Fruit fly (Drosophila melanogaster) whole organism, embryonic: ENCODE data around the gene CG12522.

Experiments
- Blimp-1 ChIP-seq: fragments of 200-800 bp; sonication (Bioruptor generic); optimal IDR thresholded peaks from 3 replicates; lab custom pipeline; 2018; ENCODE audit warnings: missing biosample characterization, missing genetic modification characterization, mild to moderate bottlenecking, moderate library complexity, missing genetic modification reagents
- CG10147 ChIP-seq: fragments of 200-800 bp; sonication (Bioruptor generic); optimal IDR thresholded peaks from 2 replicates; lab custom pipeline; 2019; ENCODE audit warnings: missing biosample characterization, mild to moderate bottlenecking, missing genetic modification characterization, moderate library complexity
- CG10267 ChIP-seq: fragments of 200-800 bp; sonication (Bioruptor generic); optimal IDR thresholded peaks from 2 replicates; lab custom pipeline; 2018; ENCODE audit warnings: missing biosample characterization, mild to moderate bottlenecking, missing genetic modification characterization, moderate library complexity
- CG10462 ChIP-seq: fragments of 200-800 bp; sonication (Bioruptor generic); optimal IDR thresholded peaks from 2 replicates; lab custom pipeline; 2016; ENCODE audit warnings: missing biosample characterization, missing genetic modification characterization
- CG11696 ChIP-seq: fragments of 200-800 bp; sonication (Bioruptor generic); IDR thresholded peaks from 2 replicates; pipeline ENCODE4 v1.3.6; 2022; ENCODE audit warnings: missing biosample characterization, missing genetic modification characterization
- CG11723 ChIP-seq: fragments of 200-800 bp; sonication (Bioruptor generic); optimal IDR thresholded peaks from 2 replicates; lab custom pipeline; 2017; ENCODE audit warnings: missing biosample characterization, mild to moderate bottlenecking, missing genetic modification characterization
- CG13123 ChIP-seq: fragments of 200-800 bp; sonication (Bioruptor generic); optimal IDR thresholded peaks from 2 replicates; lab custom pipeline; 2016; ENCODE audit warnings: missing biosample characterization, missing genetic modification characterization
- CG13296 ChIP-seq: fragments of 200-800 bp; sonication (Bioruptor generic); optimal IDR thresholded peaks from 3 replicates; lab custom pipeline; 2018; ENCODE audit warnings: missing biosample characterization, mild to moderate bottlenecking, missing genetic modification characterization
- CG13424 ChIP-seq: fragments of 200-800 bp; sonication (Bioruptor generic); optimal IDR thresholded peaks from 2 replicates; lab custom pipeline; 2019; ENCODE audit warnings: missing biosample characterization, mild to moderate bottlenecking, missing genetic modification characterization, moderate library complexity
- CG14014 ChIP-seq: fragments of 200-800 bp; sonication (Bioruptor generic); IDR thresholded peaks from 2 replicates; pipeline ENCODE4 v1.3.6; 2022; ENCODE audit warnings: missing biosample characterization, missing genetic modification characterization
- CG14965 ChIP-seq: fragments of 200-800 bp; sonication (Bioruptor generic); optimal IDR thresholded peaks from 2 replicates; lab custom pipeline; 2016; ENCODE audit warnings: missing biosample characterization, missing genetic modification characterization, borderline replicate concordance
- CG15073 ChIP-seq: fragments of 200-800 bp; sonication (Bioruptor generic); optimal IDR thresholded peaks from 2 replicates; lab custom pipeline; 2016; ENCODE audit warnings: missing biosample characterization, missing genetic modification characterization
- CG16813 ChIP-seq: fragments of 200-800 bp; sonication (Bioruptor generic); IDR thresholded peaks from 3 replicates; pipeline ENCODE4 v1.3.6; 2022; ENCODE audit warnings: missing biosample characterization, missing genetic modification characterization; ENCODE audit not compliant: partially characterized antibody
- CG18619 ChIP-seq: fragments of 200-800 bp; sonication (Bioruptor generic); optimal IDR thresholded peaks from 3 replicates; lab custom pipeline; 2017; ENCODE audit warnings: missing biosample characterization, mild to moderate bottlenecking, missing genetic modification characterization
- CG2116 ChIP-seq: fragments of 200-800 bp; sonication (Bioruptor generic); optimal IDR thresholded peaks from 3 replicates; lab custom pipeline; 2018; ENCODE audit warnings: missing biosample characterization, mild to moderate bottlenecking, missing genetic modification characterization
- CG3281 ChIP-seq: fragments of 200-800 bp; sonication (Bioruptor generic); optimal IDR thresholded peaks from 3 replicates; lab custom pipeline; 2017; ENCODE audit warnings: missing biosample characterization, mild to moderate bottlenecking, missing genetic modification characterization
- CG5245 ChIP-seq: fragments of 200-800 bp; sonication (Bioruptor generic); optimal IDR thresholded peaks from 3 replicates; lab custom pipeline; 2016; ENCODE audit warnings: missing biosample characterization, missing genetic modification characterization
- CG6689 ChIP-seq: fragments of 200-800 bp; sonication (Bioruptor generic); IDR thresholded peaks from 2 replicates; pipeline ENCODE4 v1.3.6; 2022; ENCODE audit warnings: missing biosample characterization, missing genetic modification characterization
- CG7963 ChIP-seq: fragments of 200-800 bp; sonication (Bioruptor generic); IDR thresholded peaks from 3 replicates; pipeline ENCODE4 v1.3.6; 2022; ENCODE audit warnings: missing biosample characterization, missing genetic modification characterization; ENCODE audit not compliant: partially characterized antibody
- CG8478 ChIP-seq: fragments of >200 bp; optimal IDR thresholded peaks from 2 replicates; lab custom pipeline; 2018
- CG8924 ChIP-seq: fragments of 200-800 bp; optimal IDR thresholded peaks from 3 replicates; lab custom pipeline; 2019; ENCODE audit warnings: missing biosample characterization, mild to moderate bottlenecking, missing genetic modification characterization, moderate library complexity
- CG9797 ChIP-seq: fragments of 200-800 bp; sonication (Bioruptor generic); optimal IDR thresholded peaks from 3 replicates; lab custom pipeline; 2018; ENCODE audit warnings: missing biosample characterization, mild to moderate bottlenecking, missing genetic modification characterization
- CHES-1-like ChIP-seq: fragments of 200-800 bp; sonication (Bioruptor generic); optimal IDR thresholded peaks from 2 replicates; lab custom pipeline; 2016; ENCODE audit warnings: missing biosample characterization, missing genetic modification characterization
- CTCF ChIP-seq: fragments of 200-800 bp; sonication (Bioruptor generic); optimal IDR thresholded peaks from 2 replicates; lab custom pipeline; 2017; ENCODE audit warnings: missing biosample characterization, mild to moderate bottlenecking, missing genetic modification characterization, moderate library complexity
- Chrac-16 ChIP-seq: fragments of 200-800 bp; sonication (Bioruptor generic); optimal IDR thresholded peaks from 3 replicates; lab custom pipeline; 2016; ENCODE audit warnings: missing biosample characterization, missing genetic modification characterization
- D ChIP-seq, 2 experiments: fragments of 200-800 bp in 1 of 2; fragments of >200 bp in 1 of 2; sonication (Bioruptor generic) in 1 of 2; optimal IDR thresholded peaks; 2 replicates in 1 of 2; 3 replicates in 1 of 2; lab custom pipeline; 2017; ENCODE audit warnings: mild to moderate bottlenecking in 1 of 2, missing biosample characterization in 1 of 2, missing genetic modification characterization in 1 of 2, missing genetic modification reagents in 1 of 2
- E2f2 ChIP-seq: fragments of 200-800 bp; sonication (Bioruptor generic); IDR thresholded peaks from 2 replicates; pipeline ENCODE4 v1.3.6; 2022; ENCODE audit warnings: missing biosample characterization, missing genetic modification characterization
- GATAe ChIP-seq: fragments of 200-800 bp; sonication (Bioruptor generic); conservative IDR thresholded peaks from 2 replicates; pipeline ENCODE4 v1.3.6; 2022; ENCODE audit warnings: missing biosample characterization, missing genetic modification characterization
- Hey ChIP-seq: fragments of 200-800 bp; sonication (Bioruptor generic); optimal IDR thresholded peaks from 3 replicates; lab custom pipeline; 2018; ENCODE audit warnings: missing biosample characterization, mild to moderate bottlenecking, missing genetic modification characterization
- Jarid2 ChIP-seq: fragments of 200-800 bp; sonication (Bioruptor generic); optimal IDR thresholded peaks from 3 replicates; lab custom pipeline; 2017; ENCODE audit warnings: mild to moderate bottlenecking, missing biosample characterization, missing genetic modification reagents, missing genetic modification characterization
- Mrtf ChIP-seq: fragments of 200-800 bp; sonication (Bioruptor generic); IDR thresholded peaks from 3 replicates; pipeline ENCODE4 v1.3.6; 2022; ENCODE audit warnings: missing biosample characterization, missing genetic modification characterization
- Neu2 ChIP-seq: fragments of 200-800 bp; sonication (Bioruptor generic); optimal IDR thresholded peaks from 3 replicates; lab custom pipeline; 2016; ENCODE audit warnings: missing biosample characterization, missing genetic modification characterization, borderline replicate concordance
- NfI ChIP-seq: fragments of 200-800 bp; sonication (Bioruptor generic); optimal IDR thresholded peaks from 3 replicates; lab custom pipeline; 2018; ENCODE audit warnings: missing biosample characterization, mild to moderate bottlenecking, missing genetic modification characterization, moderate library complexity
- Sin3A ChIP-seq: fragments of >200 bp; optimal IDR thresholded peaks from 2 replicates; lab custom pipeline; 2018
- aop ChIP-seq: fragments of 200-800 bp; sonication (Bioruptor generic); IDR thresholded peaks from 2 replicates; pipeline ENCODE4 v1.3.6; 2022; ENCODE audit warnings: missing biosample characterization, missing genetic modification characterization
- ash1 ChIP-seq: fragments of 200-800 bp; sonication (Bioruptor generic); optimal IDR thresholded peaks from 2 replicates; lab custom pipeline; 2018; ENCODE audit warnings: missing biosample characterization, mild to moderate bottlenecking, missing genetic modification characterization
- crc ChIP-seq: fragments of 200-800 bp; sonication (Bioruptor generic); optimal IDR thresholded peaks from 2 replicates; lab custom pipeline; 2016; ENCODE audit warnings: missing biosample characterization, missing genetic modification characterization
- ftz-f1 ChIP-seq: fragments of 200-800 bp; sonication (Bioruptor generic); optimal IDR thresholded peaks from 2 replicates; lab custom pipeline; 2016; ENCODE audit warnings: missing biosample characterization, missing genetic modification characterization
- gro ChIP-seq: fragments of 200-800 bp; sonication (Bioruptor generic); optimal IDR thresholded peaks from 2 replicates; lab custom pipeline; 2016; ENCODE audit warnings: missing biosample characterization, missing genetic modification characterization
- ham ChIP-seq: fragments of 200-800 bp; sonication (Bioruptor generic); IDR thresholded peaks from 2 replicates; pipeline ENCODE4 v1.3.6; 2022; ENCODE audit warnings: missing biosample characterization, missing genetic modification characterization
- hth ChIP-seq: fragments of >200 bp; optimal IDR thresholded peaks from 2 replicates; lab custom pipeline; 2017; ENCODE audit warnings: inconsistent platforms
- ken ChIP-seq: fragments of 200-800 bp; sonication (Bioruptor generic); IDR thresholded peaks from 3 replicates; pipeline ENCODE4 v1.3.6; 2022; ENCODE audit warnings: missing biosample characterization, missing genetic modification characterization
- lab ChIP-seq: fragments of 200-800 bp; sonication (Bioruptor generic); optimal IDR thresholded peaks from 3 replicates; lab custom pipeline; 2017; ENCODE audit warnings: missing biosample characterization, missing genetic modification characterization, mild to moderate bottlenecking, moderate library complexity, missing genetic modification reagents
- lilli ChIP-seq: fragments of 200-800 bp; sonication (Bioruptor generic); optimal IDR thresholded peaks from 3 replicates; lab custom pipeline; 2016; ENCODE audit warnings: missing biosample characterization, missing genetic modification characterization
- p53 ChIP-seq: fragments of 200-800 bp; sonication (Bioruptor generic); optimal IDR thresholded peaks from 2 replicates; lab custom pipeline; 2016; ENCODE audit warnings: missing biosample characterization, missing genetic modification characterization
- pan ChIP-seq, 4 experiments: fragments of >200 bp in 3 of 4; fragments of 200-800 bp in 1 of 4; sonication (Bioruptor generic) in 1 of 4; optimal IDR thresholded peaks in 3 of 4; IDR thresholded peaks in 1 of 4; 2 replicates each; pipeline versions ENCODE4 v1.3.6 to Lab custom; 2017 to 2022; ENCODE audit warnings: missing biosample characterization in 2 of 4, missing genetic modification characterization in 2 of 4, mixed read lengths in 1 of 4
- pnt ChIP-seq: fragments of 200-800 bp; sonication (Bioruptor generic); optimal IDR thresholded peaks from 3 replicates; lab custom pipeline; 2016; ENCODE audit warnings: missing biosample characterization, missing genetic modification characterization
- schlank ChIP-seq: fragments of 200-800 bp; sonication (Bioruptor generic); optimal IDR thresholded peaks from 2 replicates; lab custom pipeline; 2018; ENCODE audit warnings: missing biosample characterization, mild to moderate bottlenecking, missing genetic modification characterization
- sima ChIP-seq: fragments of 200-800 bp; sonication (Bioruptor generic); optimal IDR thresholded peaks from 2 replicates; lab custom pipeline; 2016; ENCODE audit warnings: missing biosample characterization, missing genetic modification characterization
- tll ChIP-seq, 2 experiments: fragments of 200-800 bp in 1 of 2; fragments of >200 bp in 1 of 2; sonication (Bioruptor generic) in 1 of 2; optimal IDR thresholded peaks; 2 replicates each; lab custom pipeline; 2017 to 2019; ENCODE audit warnings: missing biosample characterization in 2 of 2, missing genetic modification characterization in 2 of 2, mild to moderate bottlenecking in 1 of 2, moderate library complexity in 1 of 2
- unc-4 ChIP-seq: fragments of 200-800 bp; sonication (Bioruptor generic); IDR thresholded peaks from 2 replicates; pipeline ENCODE4 v1.3.6; 2022; ENCODE audit warnings: missing biosample characterization, missing genetic modification characterization; ENCODE audit not compliant: partially characterized antibody

Gene CG12522

dm6 chr3L:11123088-11123487 is 15.1 kb downstream of the CG12522 start, which contains the start of the genes Ufd1 and NaPi-III (continued):
- TF ChIP-seq aop (GFP tag; lab: Robert Waterston, UW), result no peak
- TF ChIP-seq pnt (GFP tag; lab: Kevin White, UChicago), result peak; percentile 26
- no peak for TF ChIP-seq CG18619 (GFP tag; lab: Kevin White, UChicago)
- TF ChIP-seq CG8924, result peak; percentile 47
- no peak for TF ChIP-seq CG8478 (lab: Kevin White, UChicago)
- peak; percentile 51 for TF ChIP-seq Chrac-16
- no peak for TF ChIP-seq CG6689
- no peak for TF ChIP-seq schlank (tag; lab: Kevin White, UChicago)
- no peak for TF ChIP-seq Hey (tag; lab: Kevin White, UChicago)
- TF ChIP-seq unc-4 (GFP tag; lab: Robert Waterston, UW), result peak; percentile 92
- TF ChIP-seq CG3281, result no peak
- TF ChIP-seq crc (GFP tag; lab: Kevin White, UChicago), result no peak
- TF ChIP-seq CG10147 (GFP tag; lab: Kevin White, UChicago), result no peak
- no peak for TF ChIP-seq sima
- TF ChIP-seq CG7963 (GFP tag; lab: Robert Waterston, UW), result peak; percentile 68
- TF ChIP-seq CG13123 (GFP tag; lab: Kevin White, UChicago), result no peak
- TF ChIP-seq hth (lab: Kevin White, UChicago), result no peak
- TF ChIP-seq ham (GFP tag; lab: Robert Waterston, UW), result no peak
- TF ChIP-seq CG13296 (GFP tag; lab: Kevin White, UChicago), result no peak
- 0 out of 2 replicates have a peak, but pooled peaks have one; percentile 21 for TF ChIP-seq CG14014 (GFP tag; lab: Robert Waterston, UW)
- peak; percentile 84 for TF ChIP-seq CG16813 (GFP tag; lab: Robert Waterston, UW)
- no peak for TF ChIP-seq Jarid2 (GFP tag; lab: Kevin White, UChicago)
- TF ChIP-seq CHES-1-like, result peak; percentile 87
- TF ChIP-seq CG9797, result peak; percentile 94
- peak; percentile 91 for TF ChIP-seq E2f2
- TF ChIP-seq CG11723 (GFP tag; lab: Kevin White, UChicago), result no peak
- peak; percentile 71 for TF ChIP-seq gro (GFP tag; lab: Kevin White, UChicago)
- TF ChIP-seq tll (GFP tag; optimal IDR thresholded peaks at IDR 0.05; lab: Kevin White, UChicago), result no peak
- TF ChIP-seq CG11696, result no peak
- TF ChIP-seq ash1 (GFP tag; lab: Kevin White, UChicago), result no peak
- peak; percentile 62 for TF ChIP-seq CG10267 (tag; lab: Kevin White, UChicago)
- TF ChIP-seq lilli (GFP tag; lab: Kevin White, UChicago), result peak; percentile 46
- peak; percentile 66 for TF ChIP-seq ftz-f1 (GFP tag; lab: Kevin White, UChicago)
- peak; percentile 30 for TF ChIP-seq lab (GFP tag; lab: Kevin White, UChicago)
- peak; percentile 23 for TF ChIP-seq CG13424 (tag; lab: Kevin White, UChicago)
- TF ChIP-seq ken, result 0 out of 3 replicates have a peak, but pooled peaks have one; percentile 4
- TF ChIP-seq Sin3A (lab: Kevin White, UChicago), result peak; percentile 79
- TF ChIP-seq Neu2 (GFP tag; lab: Kevin White, UChicago), result no peak
- peak; percentile 91 for TF ChIP-seq CG2116 (GFP tag; lab: Kevin White, UChicago)
- peak; percentile 78 for TF ChIP-seq p53
- TF ChIP-seq GATAe (GFP tag; lab: Robert Waterston, UW), result peak; percentile 50; the same call in 1 of the 2 replicates
- TF ChIP-seq CTCF (GFP tag; lab: Kevin White, UChicago), result peak; percentile 92
- no peak for TF ChIP-seq CG14965 (GFP tag; lab: Kevin White, UChicago)
- no peak for TF ChIP-seq D (optimal IDR thresholded peaks at IDR 0.05; lab: Kevin White, UChicago)
- TF ChIP-seq D (GFP tag; optimal IDR thresholded peaks at IDR 0.05; lab: Kevin White, UChicago), result peak; percentile 4
- peak; percentile 14 for TF ChIP-seq NfI
- no peak for TF ChIP-seq Mrtf (GFP tag; lab: Robert Waterston, UW)
- TF ChIP-seq Blimp-1, result no peak
- TF ChIP-seq pan (optimal IDR thresholded peaks at IDR 0.05; lab: Kevin White, UChicago), result no peak
- no peak for TF ChIP-seq pan (GFP tag; optimal IDR thresholded peaks at IDR 0.05 in 1 of 2, IDR thresholded peaks at IDR 0.05 in 1 of 2)
- peak; percentile 17 for TF ChIP-seq CG5245
- no peak for TF ChIP-seq CG10462 (GFP tag; lab: Kevin White, UChicago)
- TF ChIP-seq CG15073, result no peak
